Worm (Caenorhabditis elegans) whole organism, L4/young adult: ENCODE measurements around the gene ser-2.

Source experiments
- W03F9.2 ChIP-seq: fragments of 150-350 bp; optimal IDR thresholded peaks from 2 replicates; lab custom pipeline; 2014; ENCODE audit warnings: missing biosample characterization, missing genetic modification characterization
- dao-5 ChIP-seq: sonication (generic microtip); optimal IDR thresholded peaks from 2 replicates; lab custom pipeline; 2016; ENCODE audit warnings: missing genotype, missing genetic modification characterization, moderate library complexity, missing compliant biosample characterization

DNA sequence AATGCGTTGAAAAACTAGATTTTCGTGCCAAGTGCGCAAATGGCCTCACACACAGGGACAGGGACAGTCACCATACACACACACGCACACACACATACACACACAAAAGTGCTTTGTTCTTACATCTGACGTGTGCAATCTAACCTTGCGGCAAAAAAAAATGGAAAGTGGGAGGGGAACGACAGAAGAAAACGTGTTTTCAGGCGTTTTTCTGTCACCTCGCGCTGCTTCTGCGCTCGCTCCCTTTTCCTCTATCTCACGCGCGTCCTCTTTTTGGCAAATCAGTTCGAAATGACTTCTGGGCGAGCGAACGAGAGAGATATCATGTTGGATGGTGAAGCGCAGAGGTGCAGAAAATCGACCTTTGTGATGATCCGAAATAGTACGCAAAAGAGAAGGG, 28.7 kb downstream of the ser-2 start:
- TF ChIP-seq dao-5 (tag; lab: Kevin White, UChicago) (no peak), W03F9.2 (tag; lab: Kevin White, UChicago) (no peak)
